Fruit fly (Drosophila melanogaster): ENCODE measurements around the gene Cdk8.

dm6 chr3L:9821138-9821681 lies 17.3 kb downstream of the Cdk8 start:
- TF ChIP-seq ttk (optimal IDR thresholded peaks at IDR 0.05): no peak
- TF ChIP-seq Myc (optimal IDR thresholded peaks at IDR 0.05): no peak
- TF ChIP-seq psq (optimal IDR thresholded peaks at IDR 0.05): no peak
- no peak for TF ChIP-seq h (optimal IDR thresholded peaks at IDR 0.05)
- TF ChIP-seq insv (optimal IDR thresholded peaks at IDR 0.05): no peak

Data from Kc167 (cell line).